Worm (Caenorhabditis elegans) whole organism, L2 larva: ENCODE measurements around the gene T03E6.9.

Experiments
- crh-2 ChIP-seq: sonication (generic microtip); optimal IDR thresholded peaks from 2 replicates; lab custom pipeline; 2017; ENCODE audit warnings: missing biosample characterization, missing genetic modification characterization
- fos-1 ChIP-seq: fragments of 150-350 bp; optimal IDR thresholded peaks from 2 replicates; lab custom pipeline; 2014; ENCODE audit warnings: missing biosample characterization, missing genetic modification characterization
- lin-11 ChIP-seq: fragments of 150-350 bp; sonication (generic microtip); optimal IDR thresholded peaks from 2 replicates; lab custom pipeline; 2014; ENCODE audit warnings: missing biosample characterization, missing genetic modification characterization, inconsistent platforms, mixed read lengths
- mdl-1 ChIP-seq, 2 experiments: fragments of 150-350 bp in 1 of 2; sonication (generic microtip) in 1 of 2; optimal IDR thresholded peaks; 2 replicates each; lab custom pipeline; 2017; ENCODE audit warnings: missing biosample characterization in 2 of 2, missing genetic modification characterization in 2 of 2
- snpc-4 ChIP-seq: fragments of 150-350 bp; optimal IDR thresholded peaks from 2 replicates; lab custom pipeline; 2014; ENCODE audit warnings: missing biosample characterization, missing genetic modification characterization
- ztf-11 ChIP-seq: sonication (generic microtip); optimal IDR thresholded peaks from 2 replicates; lab custom pipeline; 2017; ENCODE audit warnings: missing biosample characterization, missing genetic modification characterization

- TF ChIP-seq fos-1: no peak
- TF ChIP-seq snpc-4 (tag; lab: Kevin White, UChicago): no peak
- TF ChIP-seq mdl-1 (tag; optimal IDR thresholded peaks at IDR 0.05; lab: Kevin White, UChicago): no peak
- no peak for TF ChIP-seq crh-2 (tag; lab: Kevin White, UChicago)
- no peak for TF ChIP-seq ztf-11
- TF ChIP-seq lin-11 (tag; lab: Kevin White, UChicago): no peak
Observed at ce11 chrV:16647093-16647492, 46.6 kb upstream of the T03E6.9 start, which contains the start of gene W06G6.10.
